Worm (Caenorhabditis elegans) whole organism, mixed stage, embryonic: ENCODE data around the gene sri-48.

Experiments used
- ceh-39 ChIP-seq: fragments of 150-350 bp; optimal IDR thresholded peaks from 2 replicates; lab custom pipeline; 2014; ENCODE audit warnings: missing biosample characterization, missing genetic modification characterization
- ces-1 ChIP-seq: fragments of 150-350 bp; optimal IDR thresholded peaks from 2 replicates; lab custom pipeline; 2014; ENCODE audit warnings: missing biosample characterization, missing genetic modification reagents, missing genetic modification characterization
- cnd-1 ChIP-seq: fragments of 200-800 bp; sonication (Bioruptor generic); optimal IDR thresholded peaks from 2 replicates; lab custom pipeline; 2018; ENCODE audit warnings: mild to moderate bottlenecking, missing genetic modification characterization, missing compliant biosample characterization
- elt-1 ChIP-seq: sonication (generic microtip); optimal IDR thresholded peaks from 2 replicates; lab custom pipeline; 2017; ENCODE audit warnings: missing genetic modification characterization, mild to moderate bottlenecking, missing compliant biosample characterization, antibody characterized with exemption, moderate library complexity, borderline replicate concordance; ENCODE audit not compliant: insufficient read depth
- elt-3 ChIP-seq: fragments of 150-350 bp; optimal IDR thresholded peaks from 2 replicates; lab custom pipeline; 2014; ENCODE audit warnings: missing biosample characterization, missing genetic modification characterization
- ham-2 ChIP-seq: fragments of 200-800 bp; sonication (Bioruptor generic); optimal IDR thresholded peaks from 2 replicates; lab custom pipeline; 2018; ENCODE audit warnings: mild to moderate bottlenecking, missing genetic modification characterization, missing compliant biosample characterization
- mls-2 ChIP-seq: sonication (generic microtip); optimal IDR thresholded peaks from 2 replicates; lab custom pipeline; 2016; ENCODE audit warnings: mild to moderate bottlenecking, missing genetic modification characterization, moderate library complexity, missing compliant biosample characterization
- pha-4 ChIP-seq: fragments of 150-350 bp; optimal IDR thresholded peaks from 2 replicates; lab custom pipeline; 2018; ENCODE audit warnings: missing biosample characterization, missing genetic modification reagents, missing genetic modification characterization

DNA sequence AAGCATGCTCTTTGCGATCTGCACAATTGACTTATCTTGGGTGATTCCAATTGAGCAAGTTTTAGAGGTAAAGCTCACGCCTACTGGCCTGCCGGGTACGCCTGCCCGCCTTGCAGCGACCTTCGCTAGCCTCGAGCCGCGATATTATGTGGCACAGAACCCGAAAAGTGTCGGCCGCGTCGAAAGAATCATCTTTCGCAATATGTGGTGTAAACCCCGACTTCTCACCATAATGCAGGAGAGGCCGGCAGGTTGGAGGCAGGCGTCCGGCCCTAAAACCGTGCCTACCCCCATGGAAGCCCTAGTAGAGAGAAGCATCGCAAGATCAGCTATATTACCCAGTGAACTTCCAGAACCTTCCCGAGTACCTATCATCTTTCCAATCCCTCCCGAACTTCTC, 15.3 kb downstream of the sri-48 start:
- no peak for TF ChIP-seq ces-1 (GFP tag; lab: Kevin White, UChicago)
- TF ChIP-seq elt-1 (tag; lab: Kevin White, UChicago), result no peak
- TF ChIP-seq ham-2, result no peak
- TF ChIP-seq pha-4 (tag; lab: Kevin White, UChicago), result no peak
- no peak for TF ChIP-seq elt-3 (tag; lab: Kevin White, UChicago)
- no peak for TF ChIP-seq ceh-39 (tag; lab: Kevin White, UChicago)
- no peak for TF ChIP-seq cnd-1 (tag; lab: Kevin White, UChicago)
- no peak for TF ChIP-seq mls-2
